Fruit fly (Drosophila melanogaster): ENCODE results near the gene Gnmt.
"Not testable (repeated sequence)": the region's sequence is repeated elsewhere in the genome, so short reads cannot be mapped to it uniquely, and the experiment has no call there.

DNA sequence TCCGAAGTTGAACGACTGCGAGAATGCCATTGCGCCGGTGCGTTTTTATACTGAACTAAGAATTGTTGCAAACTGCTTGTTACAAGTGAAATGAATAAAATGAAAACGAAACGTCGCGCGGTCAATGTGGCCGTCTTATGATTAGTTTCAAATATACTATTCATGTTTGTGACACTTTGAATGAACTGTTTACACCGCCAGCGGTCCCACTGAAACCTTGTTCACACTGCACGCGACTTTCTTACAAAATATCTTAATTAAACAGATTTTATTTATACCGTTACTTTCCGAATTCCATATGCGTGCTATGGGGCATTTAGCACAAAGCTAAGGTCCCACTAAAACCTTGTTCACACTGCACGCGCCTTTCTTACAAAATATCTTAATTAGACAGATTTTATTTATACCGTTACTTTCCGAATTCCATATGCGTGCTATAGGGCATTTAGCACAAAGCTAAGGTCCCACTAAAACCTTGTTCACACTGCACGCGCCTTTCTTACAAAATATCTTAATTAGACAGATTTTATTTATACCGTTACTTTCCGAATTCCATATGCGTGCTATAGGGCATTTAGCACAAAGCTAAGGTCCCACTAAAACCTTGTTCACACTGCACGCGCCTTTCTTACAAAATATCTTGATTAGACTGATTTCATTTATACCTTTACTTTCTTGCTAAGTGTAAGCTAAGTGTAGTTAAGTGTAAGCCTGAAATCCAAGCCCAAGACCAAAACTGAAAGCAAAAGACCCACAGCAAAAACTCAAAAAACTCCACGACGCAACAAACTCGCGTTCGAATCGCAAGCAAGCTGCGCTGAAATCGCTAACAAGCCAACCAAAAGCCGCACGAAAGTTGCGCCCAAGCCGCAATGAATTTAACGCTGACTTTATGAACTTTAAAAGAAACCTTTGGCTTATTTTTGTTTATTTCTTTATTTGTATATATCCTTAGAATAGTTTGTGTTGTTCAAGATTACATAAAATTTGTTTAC, 38.1 kb downstream of the Gnmt start, which contains the start of gene PolQ:
- not testable (repeated sequence) for TF ChIP-seq kay (GFP tag; ENCODE audit: borderline replicate concordance); ovo (GFP tag; optimal IDR thresholded peaks at IDR 0.05)

Data from whole organism, adult.